Worm (Caenorhabditis elegans): ENCODE data around the gene C26B9.5.

The C26B9.5 gene

DNA sequence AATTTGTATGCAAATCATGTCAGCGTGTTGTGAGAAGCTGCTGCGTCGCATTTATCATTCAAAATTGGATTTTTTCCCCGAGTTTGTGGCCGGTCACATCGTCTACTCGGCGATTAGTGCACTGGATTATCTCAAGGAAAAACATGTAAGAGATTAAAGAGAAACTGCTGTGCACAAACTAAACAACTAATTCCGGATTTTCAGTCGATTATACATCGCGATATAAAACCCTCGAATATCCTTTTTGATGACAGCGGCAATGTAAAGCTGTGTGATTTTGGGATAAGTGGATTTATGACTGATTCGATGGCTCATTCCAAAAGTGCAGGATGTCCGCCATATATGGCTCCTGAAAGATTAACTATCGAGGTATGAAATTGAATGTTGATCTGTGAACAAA is 41.3 kb downstream of the C26B9.5 start:
- TF ChIP-seq elt-3 (tag; optimal IDR thresholded peaks at IDR 0.05): no peak
- TF ChIP-seq elt-1 (tag; optimal IDR thresholded peaks at IDR 0.05; ENCODE audit: borderline replicate concordance, insufficient read depth): no peak
- TF ChIP-seq mab-5 (tag; optimal IDR thresholded peaks at IDR 0.05): no peak
- TF ChIP-seq ceh-43 (GFP tag; optimal IDR thresholded peaks at IDR 0.05): no peak

DNA sequence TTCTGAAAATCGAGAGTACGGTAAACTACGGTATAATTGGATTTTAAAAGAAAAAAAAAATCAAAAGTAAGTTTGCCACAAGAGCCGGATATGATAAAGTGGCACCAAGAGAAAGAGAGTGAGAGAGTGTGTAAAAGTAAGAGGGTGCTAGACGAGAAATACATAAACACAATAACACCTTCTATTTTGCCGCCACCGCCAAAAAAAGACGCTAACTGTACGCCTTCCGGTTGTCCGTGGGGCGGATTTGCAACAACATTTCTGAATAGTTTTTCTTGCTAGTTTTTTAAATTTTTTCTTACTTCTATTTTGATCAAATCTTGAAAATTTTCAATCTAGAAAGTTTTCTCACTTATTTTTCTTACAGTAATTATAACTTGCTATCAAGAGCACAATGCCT is 43.4 kb downstream of the C26B9.5 start, which contains the start of gene F35C8.8:
F35C8.8 (minus strand) TSS at position 2 of the 400 bp plus-strand sequence.
- no peak for TF ChIP-seq sptf-1 (tag; optimal IDR thresholded peaks at IDR 0.05)
- no peak for TF ChIP-seq lsy-2 (tag; optimal IDR thresholded peaks at IDR 0.05)
- TF ChIP-seq unc-62 (GFP tag; optimal IDR thresholded peaks at IDR 0.05): no peak
- TF ChIP-seq tbx-8 (GFP tag; optimal IDR thresholded peaks at IDR 0.05): no peak
- no peak for TF ChIP-seq snpc-4 (tag; optimal IDR thresholded peaks at IDR 0.05)
- no peak for TF ChIP-seq nhr-76 (tag; optimal IDR thresholded peaks at IDR 0.05)
- no peak for TF ChIP-seq drap-1 (GFP tag; optimal IDR thresholded peaks at IDR 0.05)

ce11 chrX:5373597-5373996 is 44.3 kb downstream of the C26B9.5 start:
- TF ChIP-seq lin-13 (tag; optimal IDR thresholded peaks at IDR 0.05) (no peak), unc-120 (tag; optimal IDR thresholded peaks at IDR 0.05; ENCODE audit: poor library complexity, severe bottlenecking) (no peak), ces-1 (GFP tag; optimal IDR thresholded peaks at IDR 0.05) (no peak), cnd-1 (tag; optimal IDR thresholded peaks at IDR 0.05) (no peak), tbx-8 (GFP tag; optimal IDR thresholded peaks at IDR 0.05) (no peak), unc-62 (GFP tag; optimal IDR thresholded peaks at IDR 0.05) (no peak)

DNA sequence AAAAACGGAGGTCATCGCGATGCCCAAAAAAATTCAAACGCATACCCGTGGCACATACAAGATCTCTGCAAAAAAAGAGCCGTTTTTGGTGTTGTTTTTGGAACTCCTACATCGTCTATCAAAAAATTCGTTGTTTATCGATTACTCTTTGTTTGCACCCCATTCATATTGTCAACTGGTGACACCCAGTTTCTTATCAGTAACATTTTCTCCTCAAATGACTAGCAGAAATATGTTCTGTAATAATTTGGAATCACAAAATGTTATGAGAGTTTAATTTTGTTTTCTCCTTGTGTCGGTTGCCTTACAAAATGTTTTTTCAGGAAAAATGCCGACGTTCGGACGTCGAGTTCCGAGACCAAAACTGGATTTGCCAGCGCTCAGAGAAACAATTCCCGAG is 45.5 kb downstream of the C26B9.5 start, which contains the start of gene sek-4:
sek-4 (plus strand) TSS at position 318 of the 400 bp plus-strand sequence.
- no peak for TF ChIP-seq cnd-1 (tag; optimal IDR thresholded peaks at IDR 0.05)
- no peak for TF ChIP-seq sptf-1 (tag; optimal IDR thresholded peaks at IDR 0.05)
- TF ChIP-seq bed-3 (GFP tag; optimal IDR thresholded peaks at IDR 0.05): no peak
- TF ChIP-seq mls-2 (tag; optimal IDR thresholded peaks at IDR 0.05): no peak
- no peak for TF ChIP-seq nhr-28 (tag; optimal IDR thresholded peaks at IDR 0.05)
- TF ChIP-seq nhr-76 (tag; optimal IDR thresholded peaks at IDR 0.05): no peak
- TF ChIP-seq snpc-4 (tag; optimal IDR thresholded peaks at IDR 0.05): no peak
- no peak for TF ChIP-seq tbx-8 (GFP tag; optimal IDR thresholded peaks at IDR 0.05)
- no peak for TF ChIP-seq unc-62 (GFP tag; optimal IDR thresholded peaks at IDR 0.05)
- TF ChIP-seq M03D4.4 (tag; optimal IDR thresholded peaks at IDR 0.05): no peak
- TF ChIP-seq hlh-1 (tag; optimal IDR thresholded peaks at IDR 0.05): no peak
- no peak for TF ChIP-seq lin-32 (GFP tag; optimal IDR thresholded peaks at IDR 0.05)
- TF ChIP-seq nhr-2 (tag; optimal IDR thresholded peaks at IDR 0.05): no peak
- no peak for TF ChIP-seq elt-3 (tag; optimal IDR thresholded peaks at IDR 0.05)
- no peak for TF ChIP-seq drap-1 (GFP tag; optimal IDR thresholded peaks at IDR 0.05)
- no peak for TF ChIP-seq sem-2 (GFP tag; optimal IDR thresholded peaks at IDR 0.05)
- TF ChIP-seq elt-1 (tag; optimal IDR thresholded peaks at IDR 0.05; ENCODE audit: borderline replicate concordance, insufficient read depth): no peak

DNA sequence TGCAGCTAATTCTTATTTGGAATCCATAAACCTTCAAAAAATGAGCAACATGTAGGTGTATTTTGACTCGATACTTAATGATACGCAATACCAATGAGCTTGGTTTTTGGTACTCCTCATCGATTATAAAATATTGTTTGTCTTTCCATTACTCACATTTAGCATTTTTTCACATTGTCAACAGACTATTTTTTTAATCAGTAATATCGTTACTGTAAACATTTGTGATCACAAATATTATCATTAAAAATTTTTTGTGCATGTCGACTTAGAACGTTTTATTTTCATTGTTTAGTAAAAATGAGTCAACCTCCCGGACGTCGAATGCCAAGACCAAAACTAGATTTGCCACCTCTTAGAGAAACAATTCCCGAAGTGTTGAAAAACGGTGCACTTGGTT is 48.0 kb downstream of the C26B9.5 start, which contains the start of gene sek-5:
sek-5 (plus strand) TSS at position 301 of the 400 bp plus-strand sequence.
- no peak for TF ChIP-seq cnd-1 (tag; optimal IDR thresholded peaks at IDR 0.05)
- TF ChIP-seq ceh-43 (GFP tag; optimal IDR thresholded peaks at IDR 0.05): no peak
- no peak for TF ChIP-seq lin-13 (tag; optimal IDR thresholded peaks at IDR 0.05)
- TF ChIP-seq ces-1 (GFP tag; optimal IDR thresholded peaks at IDR 0.05): no peak
- TF ChIP-seq blmp-1 (tag; optimal IDR thresholded peaks at IDR 0.05): no peak
- TF ChIP-seq ceh-83 (GFP tag; optimal IDR thresholded peaks at IDR 0.05): no peak
- TF ChIP-seq M03D4.4 (tag; optimal IDR thresholded peaks at IDR 0.05): no peak
